Fruit fly (Drosophila melanogaster) whole organism, embryonic: ENCODE results near the gene wds.
A peak's percentile ranks its signal among the peaks of the same experiment; 100 is the strongest.

Source experiments
- Ada2b ChIP-seq: fragments of 200-800 bp; sonication (Bioruptor generic); IDR thresholded peaks from 2 replicates; pipeline ENCODE4 v1.3.6; 2022; ENCODE audit warnings: missing biosample characterization, missing genetic modification characterization
- CG10321 ChIP-seq: fragments of 200-800 bp; sonication (Bioruptor generic); IDR thresholded peaks from 2 replicates; pipeline ENCODE4 v1.3.6; 2022; ENCODE audit warnings: missing biosample characterization, missing genetic modification characterization
- CG12104 ChIP-seq: fragments of 200-800 bp; sonication (Bioruptor generic); optimal IDR thresholded peaks from 3 replicates; lab custom pipeline; 2016; ENCODE audit warnings: missing biosample characterization, missing genetic modification characterization
- CG12219 ChIP-seq: fragments of 200-800 bp; sonication (Bioruptor generic); optimal IDR thresholded peaks from 3 replicates; lab custom pipeline; 2018; ENCODE audit warnings: missing biosample characterization, mild to moderate bottlenecking, missing genetic modification characterization
- CG12391 ChIP-seq: fragments of 200-800 bp; sonication (Bioruptor generic); optimal IDR thresholded peaks from 3 replicates; lab custom pipeline; 2018; ENCODE audit warnings: missing biosample characterization, mild to moderate bottlenecking, missing genetic modification characterization, moderate library complexity
- CG12744 ChIP-seq: fragments of 200-800 bp; sonication (Bioruptor generic); optimal IDR thresholded peaks from 2 replicates; lab custom pipeline; 2016; ENCODE audit warnings: missing biosample characterization, missing genetic modification characterization
- CG16779 ChIP-seq: fragments of 200-800 bp; sonication (Bioruptor generic); IDR thresholded peaks from 2 replicates; pipeline ENCODE4 v1.3.6; 2022; ENCODE audit warnings: missing biosample characterization, missing genetic modification characterization
- CG17186 ChIP-seq: fragments of 200-800 bp; sonication (Bioruptor generic); optimal IDR thresholded peaks from 3 replicates; lab custom pipeline; 2017; ENCODE audit warnings: missing biosample characterization, missing genetic modification reagents, missing genetic modification characterization
- CG17361 ChIP-seq: fragments of 200-800 bp; sonication (Bioruptor generic); IDR thresholded peaks from 3 replicates; pipeline ENCODE4 v1.3.6; 2022; ENCODE audit warnings: missing biosample characterization, missing genetic modification characterization
- CG17385 ChIP-seq: fragments of 200-800 bp; sonication (Bioruptor generic); optimal IDR thresholded peaks from 3 replicates; lab custom pipeline; 2018; ENCODE audit warnings: missing biosample characterization, mild to moderate bottlenecking, missing genetic modification characterization
- CG2889 ChIP-seq: fragments of 200-800 bp; sonication (Bioruptor generic); IDR thresholded peaks from 3 replicates; pipeline ENCODE4 v1.3.6; 2022; ENCODE audit warnings: missing biosample characterization, missing genetic modification characterization
- CG30431 ChIP-seq: fragments of 200-800 bp; sonication (Bioruptor generic); optimal IDR thresholded peaks from 2 replicates; lab custom pipeline; 2017; ENCODE audit warnings: missing biosample characterization, missing genetic modification characterization
- CG3407 ChIP-seq: fragments of 200-800 bp; sonication (Bioruptor generic); optimal IDR thresholded peaks from 2 replicates; lab custom pipeline; 2018; ENCODE audit warnings: missing biosample characterization, mild to moderate bottlenecking, missing genetic modification characterization
- CG34422 ChIP-seq: fragments of 200-800 bp; sonication (Bioruptor generic); IDR thresholded peaks from 3 replicates; pipeline ENCODE4 v1.3.6; 2022; ENCODE audit warnings: missing biosample characterization, missing genetic modification characterization
- CG3726 ChIP-seq: fragments of 200-800 bp; sonication (Bioruptor generic); IDR thresholded peaks from 3 replicates; pipeline ENCODE4, ENCODE4 v1.3.6; 2022; ENCODE audit warnings: missing biosample characterization, missing genetic modification characterization
- CG4404 ChIP-seq: fragments of 200-800 bp; sonication (Bioruptor generic); IDR thresholded peaks from 2 replicates; pipeline ENCODE4 v1.3.6; 2022; ENCODE audit warnings: missing biosample characterization, missing genetic modification characterization
- CG6272 ChIP-seq: fragments of 200-800 bp; sonication (Bioruptor generic); IDR thresholded peaks from 2 replicates; pipeline ENCODE4 v1.3.6; 2022; ENCODE audit warnings: missing biosample characterization, missing genetic modification characterization
- CG6654 ChIP-seq: fragments of 200-800 bp; sonication (Bioruptor generic); optimal IDR thresholded peaks from 2 replicates; lab custom pipeline; 2017; ENCODE audit warnings: missing biosample characterization, mild to moderate bottlenecking, missing genetic modification characterization
- CG9609 ChIP-seq: fragments of 200-800 bp; sonication (Bioruptor generic); optimal IDR thresholded peaks from 3 replicates; lab custom pipeline; 2016; ENCODE audit warnings: missing biosample characterization, missing genetic modification characterization
- CG9797 ChIP-seq: fragments of 200-800 bp; sonication (Bioruptor generic); optimal IDR thresholded peaks from 3 replicates; lab custom pipeline; 2018; ENCODE audit warnings: missing biosample characterization, mild to moderate bottlenecking, missing genetic modification characterization
- Deaf1 ChIP-seq: fragments of 200-800 bp; optimal IDR thresholded peaks from 3 replicates; lab custom pipeline; 2019; ENCODE audit warnings: missing biosample characterization, mild to moderate bottlenecking, missing genetic modification characterization, moderate library complexity
- Dip2 ChIP-seq: fragments of 200-800 bp; sonication (Bioruptor generic); IDR thresholded peaks from 2 replicates; pipeline ENCODE4 v1.3.6; 2022; ENCODE audit warnings: missing biosample characterization, missing genetic modification characterization
- Dip3 ChIP-seq: fragments of 200-800 bp; sonication (Bioruptor generic); optimal IDR thresholded peaks from 3 replicates; lab custom pipeline; 2016; ENCODE audit warnings: missing biosample characterization, missing genetic modification characterization
- ERR ChIP-seq: fragments of 200-800 bp; sonication (Bioruptor generic); optimal IDR thresholded peaks from 2 replicates; lab custom pipeline; 2016; ENCODE audit warnings: missing biosample characterization, missing genetic modification characterization
- H2.0 ChIP-seq: fragments of 200-800 bp; sonication (Bioruptor generic); IDR thresholded peaks from 2 replicates; pipeline ENCODE4 v1.3.6; 2022; ENCODE audit warnings: missing biosample characterization, missing genetic modification characterization
- HHEX ChIP-seq: fragments of 200-800 bp; sonication (Bioruptor generic); optimal IDR thresholded peaks from 3 replicates; lab custom pipeline; 2017; ENCODE audit warnings: missing biosample characterization, mild to moderate bottlenecking, missing genetic modification characterization, missing genetic modification reagents
- HLH3B ChIP-seq: fragments of 200-800 bp; sonication (Bioruptor generic); IDR thresholded peaks from 2 replicates; pipeline ENCODE4 v1.3.6; 2022; ENCODE audit warnings: missing biosample characterization, missing genetic modification characterization
- Hey ChIP-seq: fragments of 200-800 bp; sonication (Bioruptor generic); optimal IDR thresholded peaks from 3 replicates; lab custom pipeline; 2018; ENCODE audit warnings: missing biosample characterization, mild to moderate bottlenecking, missing genetic modification characterization
- Nf-YA ChIP-seq: fragments of 200-800 bp; sonication (Bioruptor generic); IDR thresholded peaks from 2 replicates; pipeline ENCODE4 v1.3.6; 2022; ENCODE audit warnings: missing biosample characterization, missing genetic modification characterization
- Nf-YB ChIP-seq: fragments of 200-800 bp; sonication (Bioruptor generic); optimal IDR thresholded peaks from 3 replicates; lab custom pipeline; 2019; ENCODE audit warnings: missing biosample characterization, mild to moderate bottlenecking, missing genetic modification characterization, moderate library complexity
- Oaz ChIP-seq: fragments of 200-800 bp; sonication (Bioruptor generic); IDR thresholded peaks from 2 replicates; pipeline ENCODE4 v1.3.6; 2022; ENCODE audit warnings: missing biosample characterization, missing genetic modification characterization
- Six4 ChIP-seq: fragments of 200-800 bp; sonication (Bioruptor generic); optimal IDR thresholded peaks from 2 replicates; lab custom pipeline; 2016; ENCODE audit warnings: missing biosample characterization, missing genetic modification characterization
- br ChIP-seq: fragments of >200 bp; optimal IDR thresholded peaks from 2 replicates; lab custom pipeline; 2017
- chm ChIP-seq: fragments of 200-800 bp; sonication (Bioruptor generic); IDR thresholded peaks from 2 replicates; pipeline ENCODE4 v1.3.6; 2022; ENCODE audit warnings: missing biosample characterization, missing genetic modification characterization
- dysf ChIP-seq: fragments of 200-800 bp; sonication (Bioruptor generic); IDR thresholded peaks from 3 replicates; pipeline ENCODE4 v1.3.6; 2022; ENCODE audit warnings: missing biosample characterization, missing genetic modification characterization
- en ChIP-seq: fragments of 200-800 bp; sonication (Bioruptor generic); optimal IDR thresholded peaks from 2 replicates; lab custom pipeline; 2016; ENCODE audit warnings: missing biosample characterization, missing genetic modification characterization
- gro ChIP-seq: fragments of 200-800 bp; sonication (Bioruptor generic); optimal IDR thresholded peaks from 2 replicates; lab custom pipeline; 2016; ENCODE audit warnings: missing biosample characterization, missing genetic modification characterization
- h ChIP-seq: fragments of >200 bp; optimal IDR thresholded peaks from 2 replicates; lab custom pipeline; 2017
- ham ChIP-seq: fragments of 200-800 bp; sonication (Bioruptor generic); IDR thresholded peaks from 2 replicates; pipeline ENCODE4 v1.3.6; 2022; ENCODE audit warnings: missing biosample characterization, missing genetic modification characterization
- lola ChIP-seq, 3 experiments: fragments of >200 bp in 2 of 3; fragments of 200-800 bp in 1 of 3; sonication (Bioruptor generic) in 1 of 3; optimal IDR thresholded peaks; 2 replicates each; lab custom pipeline; 2017 to 2019; ENCODE audit warnings: missing biosample characterization in 3 of 3, missing genetic modification characterization in 3 of 3, mild to moderate bottlenecking in 1 of 3, moderate library complexity in 1 of 3
- pfk ChIP-seq: fragments of 200-800 bp; sonication (Bioruptor generic); optimal IDR thresholded peaks from 2 replicates; lab custom pipeline; 2018; ENCODE audit warnings: missing biosample characterization, mild to moderate bottlenecking, missing genetic modification characterization, moderate library complexity
- pros ChIP-seq: fragments of 200-800 bp; sonication (Bioruptor generic); optimal IDR thresholded peaks from 3 replicates; lab custom pipeline; 2019; ENCODE audit warnings: missing biosample characterization, mild to moderate bottlenecking, missing genetic modification characterization, moderate library complexity
- schlank ChIP-seq: fragments of 200-800 bp; sonication (Bioruptor generic); optimal IDR thresholded peaks from 2 replicates; lab custom pipeline; 2018; ENCODE audit warnings: missing biosample characterization, mild to moderate bottlenecking, missing genetic modification characterization
- scrt ChIP-seq: fragments of 200-800 bp; sonication (Bioruptor generic); optimal IDR thresholded peaks from 2 replicates; lab custom pipeline; 2018; ENCODE audit warnings: missing biosample characterization, mild to moderate bottlenecking, missing genetic modification characterization, moderate library complexity
- sim ChIP-seq: fragments of 200-800 bp; sonication (Bioruptor generic); IDR thresholded peaks from 2 replicates; pipeline ENCODE4 v1.3.6; 2022; ENCODE audit warnings: missing biosample characterization, missing genetic modification characterization
- sima ChIP-seq: fragments of 200-800 bp; sonication (Bioruptor generic); optimal IDR thresholded peaks from 2 replicates; lab custom pipeline; 2016; ENCODE audit warnings: missing biosample characterization, missing genetic modification characterization
- stwl ChIP-seq: fragments of 200-800 bp; sonication (Bioruptor generic); optimal IDR thresholded peaks from 3 replicates; lab custom pipeline; 2018; ENCODE audit warnings: missing biosample characterization, mild to moderate bottlenecking, missing genetic modification characterization, moderate library complexity
- toy ChIP-seq: fragments of 200-800 bp; sonication (Bioruptor generic); IDR thresholded peaks from 2 replicates; pipeline ENCODE4 v1.3.6; 2022; ENCODE audit warnings: missing biosample characterization, missing genetic modification characterization
- trh ChIP-seq: fragments of 200-800 bp; sonication (Bioruptor generic); optimal IDR thresholded peaks from 2 replicates; lab custom pipeline; 2016; ENCODE audit warnings: missing biosample characterization, missing genetic modification characterization
- zen ChIP-seq: fragments of 200-800 bp; sonication (Bioruptor generic); optimal IDR thresholded peaks from 3 replicates; lab custom pipeline; 2018; ENCODE audit warnings: missing biosample characterization, mild to moderate bottlenecking, missing genetic modification characterization, moderate library complexity
- zf30C ChIP-seq: fragments of 200-800 bp; sonication (Bioruptor generic); optimal IDR thresholded peaks from 3 replicates; lab custom pipeline; 2018; ENCODE audit warnings: missing biosample characterization, mild to moderate bottlenecking, missing genetic modification characterization

The wds gene

DNA sequence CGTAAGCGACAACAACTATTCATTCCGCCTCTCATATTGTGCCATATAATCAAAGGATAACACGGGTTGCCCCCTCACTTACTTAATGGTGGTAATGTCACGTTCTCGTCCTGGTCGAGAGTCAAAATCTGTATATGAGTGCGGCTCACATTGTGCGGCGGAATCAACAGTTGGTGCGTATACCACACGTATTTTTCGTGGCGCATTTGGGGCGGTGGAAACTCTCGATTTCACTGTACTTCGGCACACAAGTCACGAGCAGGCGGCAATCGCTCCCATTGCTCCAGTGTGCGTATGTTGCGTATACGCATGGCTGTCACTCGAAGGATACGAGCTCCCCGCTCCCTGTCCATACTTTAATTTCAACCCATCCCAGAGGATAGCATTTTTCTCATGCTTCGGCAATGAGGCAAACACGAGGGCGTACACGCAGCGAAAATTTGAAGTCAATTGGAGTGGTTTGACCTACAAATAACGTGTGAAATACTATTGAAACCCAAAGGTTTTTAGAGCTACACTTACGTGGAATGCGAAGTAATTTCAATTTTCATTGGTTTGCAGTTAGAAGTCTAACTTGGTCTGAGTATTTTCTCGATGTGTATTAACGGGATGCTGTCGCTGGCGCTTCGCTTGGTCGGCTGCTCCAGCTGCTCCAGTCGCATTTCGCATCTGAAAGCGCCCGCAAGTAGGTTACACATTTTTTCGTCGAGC lies 3.8 kb upstream of the wds start (continued):
- TF ChIP-seq CG17361 (GFP tag; lab: Robert Waterston, UW) (peak; percentile 65; the same call in 2 of the 3 replicates), br (lab: Kevin White, UChicago) (no peak), ERR (GFP tag; lab: Kevin White, UChicago) (peak; percentile 60), CG6272 (peak; percentile 53; the same call in 1 of the 2 replicates), CG3407 (GFP tag; lab: Kevin White, UChicago) (no peak), stwl (tag; lab: Kevin White, UChicago) (no peak), CG12744 (GFP tag; lab: Kevin White, UChicago) (peak; percentile 41), Oaz (GFP tag; lab: Robert Waterston, UW) (peak; percentile 75; the same call in 1 of the 2 replicates), Nf-YB (GFP tag; lab: Kevin White, UChicago) (peak; percentile 39), Dip2 (GFP tag; lab: Robert Waterston, UW) (no peak), chm (GFP tag; lab: Robert Waterston, UW) (no peak), Deaf1 (peak; percentile 96), zen (tag; lab: Kevin White, UChicago) (no peak), HHEX (GFP tag; lab: Kevin White, UChicago) (peak; percentile 80), Nf-YA (GFP tag; lab: Robert Waterston, UW) (peak; percentile 53), CG4404 (GFP tag; lab: Robert Waterston, UW) (peak; percentile 52), sim (GFP tag; lab: Robert Waterston, UW) (no peak), ham (GFP tag; lab: Robert Waterston, UW) (peak; percentile 43; the same call in 1 of the 2 replicates), zf30C (GFP tag; lab: Kevin White, UChicago) (peak; percentile 27), Ada2b (GFP tag; lab: Robert Waterston, UW) (peak; percentile 85), scrt (GFP tag; lab: Kevin White, UChicago) (peak; percentile 94), CG6654 (GFP tag; lab: Kevin White, UChicago) (peak; percentile 10), en (GFP tag; lab: Kevin White, UChicago) (peak; percentile 68), CG3726 (GFP tag; lab: Robert Waterston, UW) (peak; percentile 63; the same call in 1 of the 3 replicates), pfk (GFP tag; lab: Kevin White, UChicago) (no peak), gro (GFP tag; lab: Kevin White, UChicago) (peak; percentile 67), toy (no peak), CG10321 (GFP tag; lab: Robert Waterston, UW) (peak; percentile 30; the same call in 1 of the 2 replicates), schlank (peak; percentile 75), sima (no peak), trh (GFP tag; lab: Kevin White, UChicago) (peak; percentile 43), CG17186 (no peak), Six4 (GFP tag; lab: Kevin White, UChicago) (peak; percentile 41), CG34422 (peak; percentile 75; the same call in 2 of the 3 replicates), CG12219 (peak; percentile 59), Dip3 (peak; percentile 75), CG2889 (GFP tag; lab: Robert Waterston, UW) (peak; percentile 76; the same call in 1 of the 3 replicates), lola (GFP tag; optimal IDR thresholded peaks at IDR 0.05; lab: Kevin White, UChicago) (no peak), Hey (tag; lab: Kevin White, UChicago) (no peak), CG30431 (GFP tag; lab: Kevin White, UChicago) (peak; percentile 49), CG9797 (GFP tag; lab: Kevin White, UChicago) (no peak), CG12391 (tag; lab: Kevin White, UChicago) (peak; percentile 58), HLH3B (GFP tag; lab: Robert Waterston, UW) (peak; percentile 79), h (lab: Kevin White, UChicago) (no peak), dysf (GFP tag; lab: Robert Waterston, UW) (peak; percentile 88), pros (no peak), H2.0 (GFP tag; lab: Robert Waterston, UW) (peak; percentile 64), CG17385 (peak; percentile 71), CG16779 (GFP tag; lab: Robert Waterston, UW) (0 out of 2 replicates have a peak, but pooled peaks have one; percentile 26), CG9609 (GFP tag; lab: Kevin White, UChicago) (peak; percentile 74), CG12104 (GFP tag; lab: Kevin White, UChicago) (peak; percentile 15)
